Fruit fly (Drosophila melanogaster): ENCODE results near the gene Smug.

Smug gene

dm6 chr3R:17150287-17150686, at the start of gene Smug:
Gene Smug (plus strand): TSS chr3R:17150587.
- TF ChIP-seq noc (tag; optimal IDR thresholded peaks at IDR 0.05): no peak

dm6 chr3R:17108881-17109280, 41.5 kb upstream of the Smug start:
- TF ChIP-seq noc (tag; optimal IDR thresholded peaks at IDR 0.05): no peak

- no peak for TF ChIP-seq noc (tag; optimal IDR thresholded peaks at IDR 0.05)
These were observed 39.3 kb upstream of the Smug start for dm6 chr3R:17110880-17111726.

dm6 chr3R:17115668-17116067, 34.7 kb upstream of the Smug start:
- TF ChIP-seq noc (tag; optimal IDR thresholded peaks at IDR 0.05): no peak

dm6 chr3R:17116231-17116630, 34.2 kb upstream of the Smug start:
- TF ChIP-seq noc (tag; optimal IDR thresholded peaks at IDR 0.05): no peak

dm6 chr3R:17117607-17118327, 32.6 kb upstream of the Smug start:
- peak; percentile 34 for TF ChIP-seq noc (tag; optimal IDR thresholded peaks at IDR 0.05)

dm6 chr3R:17118917-17119378, 31.4 kb upstream of the Smug start:
- TF ChIP-seq noc (tag; optimal IDR thresholded peaks at IDR 0.05): peak; percentile 35

dm6 chr3R:17120165-17120564, 30.2 kb upstream of the Smug start, which contains the start of gene CG34278:
Gene CG34278 (plus strand): TSS chr3R:17120465.
- no peak for TF ChIP-seq noc (tag; optimal IDR thresholded peaks at IDR 0.05)

- TF ChIP-seq noc (tag; optimal IDR thresholded peaks at IDR 0.05): no peak
These were observed 29.1 kb upstream of the Smug start, which contains the start of gene CG42779 for dm6 chr3R:17121277-17121676. Gene CG42779 (plus strand): TSS chr3R:17121577.

- no peak for TF ChIP-seq noc (tag; optimal IDR thresholded peaks at IDR 0.05)
These were observed 27.4 kb upstream of the Smug start for dm6 chr3R:17122796-17123504.

dm6 chr3R:17124177-17124576, 26.2 kb upstream of the Smug start, which contains the start of gene CG45079:
Gene CG45079 (plus strand): TSS chr3R:17124477.
- TF ChIP-seq noc (tag; optimal IDR thresholded peaks at IDR 0.05): no peak

dm6 chr3R:17125339-17126044, 24.9 kb upstream of the Smug start, which contains the start of gene cher:
Gene cher (minus strand): TSS chr3R:17125389.
- TF ChIP-seq noc (tag; optimal IDR thresholded peaks at IDR 0.05): no peak

- no peak for TF ChIP-seq noc (tag; optimal IDR thresholded peaks at IDR 0.05)
These were observed 23.5 kb upstream of the Smug start, which contains the start of the genes CG17477 and CG31269 for dm6 chr3R:17126838-17127237. Gene CG17477 (minus strand): TSS chr3R:17126938. Gene CG31269 (plus strand): TSS chr3R:17127126.

dm6 chr3R:17127912-17128311, 22.5 kb upstream of the Smug start, which contains the start of gene CG31265:
Gene CG31265 (plus strand): TSS chr3R:17128212.
- TF ChIP-seq noc (tag; optimal IDR thresholded peaks at IDR 0.05): no peak

- TF ChIP-seq noc (tag; optimal IDR thresholded peaks at IDR 0.05): no peak
These were observed 20.1 kb upstream of the Smug start, which contains the start of gene CG17475 for dm6 chr3R:17130326-17130725. Gene CG17475 (minus strand): TSS chr3R:17130426.
